Worm (Caenorhabditis elegans) whole organism, L4 larva: ENCODE results near the gene unc-130.

ENCODE experiments used
- D1046.2 ChIP-seq: fragments of 200-800 bp; sonication (Bioruptor generic); IDR thresholded peaks from 2 replicates; pipeline ENCODE4 v1.3.6; 2022; ENCODE audit warnings: missing genetic modification characterization, missing compliant biosample characterization
- F26F4.8 ChIP-seq: fragments of 200-800 bp; sonication (Bioruptor generic); conservative IDR thresholded peaks from 2 replicates; pipeline ENCODE4 v1.3.6; 2022; ENCODE audit warnings: missing genetic modification characterization, missing compliant biosample characterization
- F44E2.7 ChIP-seq: fragments of 200-800 bp; sonication (Bioruptor generic); IDR thresholded peaks from 2 replicates; pipeline ENCODE4 v2.1.2; 2022; ENCODE audit warnings: missing genetic modification characterization, missing compliant biosample characterization
- F49E8.2 ChIP-seq: sonication (generic microtip); optimal IDR thresholded peaks from 2 replicates; lab custom pipeline; 2016; ENCODE audit warnings: missing compliant biosample characterization, mild to moderate bottlenecking, missing genetic modification characterization, borderline replicate concordance
- R02D3.7 ChIP-seq: fragments of 150-350 bp; sonication (generic microtip); optimal IDR thresholded peaks from 3 replicates; lab custom pipeline; 2014; ENCODE audit warnings: missing biosample characterization, missing genetic modification characterization
- Y48G9A.11 ChIP-seq: fragments of 200-800 bp; sonication (Bioruptor generic); IDR thresholded peaks from 2 replicates; pipeline ENCODE4 v1.3.6; 2022; ENCODE audit warnings: missing genetic modification reagents, missing genetic modification characterization, missing compliant biosample characterization
- ama-1 ChIP-seq: fragments of 150-350 bp; optimal IDR thresholded peaks from 2 replicates; lab custom pipeline; 2014; ENCODE audit warnings: inconsistent platforms, mixed read lengths
- ceh-28 ChIP-seq: fragments of 150-350 bp; optimal IDR thresholded peaks from 2 replicates; lab custom pipeline; 2014; ENCODE audit warnings: missing biosample characterization, missing genetic modification reagents, missing genetic modification characterization
- cey-2 ChIP-seq: sonication (generic microtip); optimal IDR thresholded peaks from 3 replicates; lab custom pipeline; 2017; ENCODE audit warnings: missing genetic modification characterization, mild to moderate bottlenecking, missing compliant biosample characterization, antibody characterized with exemption, borderline replicate concordance; ENCODE audit not compliant: insufficient read depth
- daf-16 ChIP-seq, 3 experiments: sonication (generic microtip); optimal IDR thresholded peaks; 2 replicates each; lab custom pipeline; 2016 to 2017; ENCODE audit warnings: missing genetic modification characterization in 3 of 3, missing genetic modification reagents in 3 of 3, mild to moderate bottlenecking in 2 of 3, missing compliant biosample characterization in 2 of 3, missing biosample characterization in 1 of 3, moderate library complexity in 1 of 3
- dmd-6 ChIP-seq: fragments of 200-800 bp; sonication (Bioruptor generic); IDR thresholded peaks from 2 replicates; pipeline ENCODE4 v1.3.6; 2022; ENCODE audit warnings: missing genetic modification reagents, missing genetic modification characterization, missing compliant biosample characterization
- duxl-1 ChIP-seq: sonication (generic microtip); optimal IDR thresholded peaks from 2 replicates; lab custom pipeline; 2016; ENCODE audit warnings: mild to moderate bottlenecking, missing genetic modification characterization, moderate library complexity, missing compliant biosample characterization; ENCODE audit not compliant: poor library complexity
- egl-43 ChIP-seq: fragments of 200-800 bp; sonication (Bioruptor generic); IDR thresholded peaks from 2 replicates; pipeline ENCODE4 v1.3.6; 2022; ENCODE audit warnings: missing genetic modification reagents, missing genetic modification characterization, missing compliant biosample characterization
- lim-7 ChIP-seq: fragments of 200-800 bp; sonication (Bioruptor generic); IDR thresholded peaks from 2 replicates; pipeline ENCODE4 v1.3.6; 2022; ENCODE audit warnings: missing genetic modification characterization, missing compliant biosample characterization
- lin-39 ChIP-seq: fragments of 150-350 bp; optimal IDR thresholded peaks from 2 replicates; lab custom pipeline; 2014; ENCODE audit warnings: missing biosample characterization, missing genetic modification reagents, missing genetic modification characterization
- lsy-2 ChIP-seq, 2 experiments: fragments of 150-350 bp in 1 of 2; sonication (generic microtip) in 1 of 2; optimal IDR thresholded peaks; 2 replicates each; lab custom pipeline; 2014 to 2017; ENCODE audit warnings: missing biosample characterization in 2 of 2, missing genetic modification characterization in 2 of 2
- madf-9 ChIP-seq: fragments of 200-800 bp; sonication (Bioruptor generic); conservative IDR thresholded peaks from 2 replicates; pipeline ENCODE4 v1.3.6; 2022; ENCODE audit warnings: missing genetic modification reagents, missing genetic modification characterization, missing compliant biosample characterization
- nhr-102 ChIP-seq: sonication (generic microtip); optimal IDR thresholded peaks from 2 replicates; lab custom pipeline; 2016; ENCODE audit warnings: mild to moderate bottlenecking, missing genetic modification characterization, moderate library complexity, missing compliant biosample characterization
- nhr-28 ChIP-seq: fragments of 150-350 bp; optimal IDR thresholded peaks from 2 replicates; lab custom pipeline; 2014; ENCODE audit warnings: missing biosample characterization, missing genetic modification characterization
- nhr-77 ChIP-seq: fragments of 150-350 bp; optimal IDR thresholded peaks from 2 replicates; lab custom pipeline; 2014; ENCODE audit warnings: missing biosample characterization, missing genetic modification characterization
- pha-4 ChIP-seq, 2 experiments: fragments of 150-350 bp in 1 of 2; fragments of 200-800 bp in 1 of 2; sonication (Bioruptor generic) in 1 of 2; IDR thresholded peaks in 1 of 2; optimal IDR thresholded peaks in 1 of 2; 2 replicates each; pipeline versions ENCODE4 v1.3.6 to Lab custom; 2014 to 2022; ENCODE audit warnings: missing genetic modification characterization in 2 of 2, missing genetic modification reagents in 2 of 2, missing biosample characterization in 1 of 2, missing compliant biosample characterization in 1 of 2
- php-3 ChIP-seq: fragments of 200-800 bp; sonication (Bioruptor generic); IDR thresholded peaks from 2 replicates; pipeline ENCODE4 v1.3.6; 2022; ENCODE audit warnings: missing genetic modification reagents, missing genetic modification characterization, missing compliant biosample characterization
- pqm-1 ChIP-seq: sonication (generic microtip); optimal IDR thresholded peaks from 2 replicates; lab custom pipeline; 2017; ENCODE audit warnings: missing biosample characterization, missing genetic modification characterization
- saeg-2 ChIP-seq: fragments of 200-800 bp; sonication (Bioruptor generic); IDR thresholded peaks from 2 replicates; pipeline ENCODE4 v1.3.6; 2022; ENCODE audit warnings: missing genetic modification reagents, missing genetic modification characterization, missing compliant biosample characterization
- sdz-12 ChIP-seq: fragments of 200-800 bp; sonication (Bioruptor generic); optimal IDR thresholded peaks from 2 replicates; lab custom pipeline; 2018; ENCODE audit warnings: mild to moderate bottlenecking, missing genetic modification characterization, missing compliant biosample characterization
- set-16 ChIP-seq: fragments of 200-800 bp; sonication (Bioruptor generic); IDR thresholded peaks from 2 replicates; pipeline ENCODE4 v1.3.6; 2022; ENCODE audit warnings: missing genetic modification reagents, missing genetic modification characterization, missing compliant biosample characterization
- snpc-1.2 ChIP-seq: fragments of 200-800 bp; sonication (Bioruptor generic); IDR thresholded peaks from 2 replicates; pipeline ENCODE4 v1.3.6; 2022; ENCODE audit warnings: missing genetic modification reagents, missing genetic modification characterization, missing compliant biosample characterization
- spr-1 ChIP-seq: sonication (generic microtip); optimal IDR thresholded peaks from 2 replicates; lab custom pipeline; 2016; ENCODE audit warnings: mild to moderate bottlenecking, missing genetic modification characterization, missing compliant biosample characterization
- unc-39 ChIP-seq: sonication (generic microtip); optimal IDR thresholded peaks from 2 replicates; lab custom pipeline; 2017; ENCODE audit warnings: missing biosample characterization, missing genetic modification characterization
- unc-62 ChIP-seq, 3 experiments: fragments of 150-350 bp in 1 of 3; sonication (generic microtip); optimal IDR thresholded peaks in 2 of 3; peaks in 1 of 3; 1 replicate in 1 of 3; 2 replicates in 2 of 3; lab custom pipeline; 2014 to 2017; ENCODE audit warnings: missing biosample characterization in 3 of 3, missing genetic modification characterization in 3 of 3, missing genetic modification reagents in 3 of 3, missing genotype in 1 of 3
- zfp-2 ChIP-seq: sonication (generic microtip); optimal IDR thresholded peaks from 2 replicates; lab custom pipeline; 2016; ENCODE audit warnings: mild to moderate bottlenecking, missing genetic modification characterization, missing compliant biosample characterization
- zfp-3 ChIP-seq: fragments of 200-800 bp; sonication (Bioruptor generic); conservative IDR thresholded peaks from 2 replicates; pipeline ENCODE4 v1.3.6; 2022; ENCODE audit warnings: missing genetic modification reagents, missing genetic modification characterization, missing compliant biosample characterization
- zip-11 ChIP-seq: fragments of 200-800 bp; sonication (Bioruptor generic); IDR thresholded peaks from 2 replicates; pipeline ENCODE4 v1.3.6; 2022; ENCODE audit warnings: missing genetic modification characterization, missing compliant biosample characterization

The unc-130 gene

ce11 chrII:11276879-11277278 is 4.9 kb upstream of the unc-130 start:
- TF ChIP-seq unc-39 (no peak), unc-62 (GFP tag; optimal IDR thresholded peaks at IDR 0.05 in 1 of 2; lab: Kevin White, UChicago) (peak in 1 of 2 experiments; percentile 1), unc-62 (tag; optimal IDR thresholded peaks at IDR 0.05; lab: Kevin White, UChicago) (no peak)

DNA sequence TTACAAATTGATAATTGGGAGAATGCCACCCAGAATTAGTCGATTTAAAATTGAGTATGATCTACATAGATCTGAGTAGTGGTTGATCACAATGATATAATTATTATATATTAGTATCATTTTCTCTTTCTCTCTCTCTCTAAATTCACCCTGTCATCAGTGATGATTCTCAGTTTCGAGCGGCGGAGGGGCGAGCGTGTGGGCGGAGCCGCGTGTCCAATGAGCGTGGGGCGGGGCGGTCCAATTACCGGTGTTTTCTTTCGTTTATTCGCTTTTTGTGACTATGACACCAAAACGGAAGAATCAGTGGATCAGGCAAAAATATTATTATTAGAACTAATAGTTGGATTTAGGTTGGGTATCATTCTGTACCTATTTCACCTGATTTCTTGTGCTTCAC is 1.8 kb upstream of the unc-130 start:
- TF ChIP-seq ceh-28 (no peak), set-16 (GFP tag; lab: Robert Waterston, UW) (0 out of 2 replicates have a peak, but pooled peaks have one; percentile 11)

ce11 chrII:11281177-11281576 is 589 bp upstream of the unc-130 start:
- TF ChIP-seq D1046.2 (GFP tag; lab: Robert Waterston, UW) (no peak), ama-1 (no peak), zip-11 (no peak), snpc-1.2 (GFP tag; lab: Robert Waterston, UW) (no peak), dmd-6 (no peak)
- TF ChIP-seq, all 104 proteins: peak for 0

DNA sequence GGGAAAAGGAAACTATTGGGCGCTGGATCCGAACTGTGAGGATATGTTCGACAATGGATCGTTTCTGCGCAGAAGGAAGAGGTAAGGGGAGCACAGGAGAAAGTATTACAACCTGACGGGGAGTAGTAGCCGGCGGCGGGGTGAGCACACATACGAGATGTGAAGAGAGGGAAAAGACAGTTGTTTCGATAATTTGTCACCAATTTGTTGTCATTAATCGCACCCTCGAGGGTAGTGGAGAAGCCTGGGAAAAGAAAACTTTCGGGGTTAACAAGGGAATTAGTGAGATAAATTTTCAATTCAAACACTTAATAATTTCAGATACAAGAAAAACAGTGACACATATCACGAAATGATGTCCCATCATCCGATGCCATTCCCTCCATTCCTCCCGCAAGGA is 1.2 kb downstream of the unc-130 start:
- no peak for TF ChIP-seq zip-11
- TF ChIP-seq cey-2 (tag; lab: Kevin White, UChicago), result no peak
- no peak for TF ChIP-seq nhr-77 (tag; lab: Kevin White, UChicago)
- no peak for TF ChIP-seq sdz-12 (GFP tag; lab: Kevin White, UChicago)
- TF ChIP-seq lim-7, result no peak
- TF ChIP-seq spr-1, result no peak
- no peak for TF ChIP-seq pha-4 (GFP tag; IDR thresholded peaks at IDR 0.05; lab: Robert Waterston, UW)
- TF ChIP-seq pha-4 (tag; optimal IDR thresholded peaks at IDR 0.05; lab: Kevin White, UChicago), result no peak
- no peak for TF ChIP-seq F26F4.8
- no peak for TF ChIP-seq daf-16 (GFP tag; optimal IDR thresholded peaks at IDR 0.05; lab: Kevin White, UChicago)
- no peak for TF ChIP-seq daf-16 (tag; optimal IDR thresholded peaks at IDR 0.05; lab: Kevin White, UChicago)
- TF ChIP-seq, all 104 proteins: peak for 0

ce11 chrII:11283803-11284202 is 2.0 kb downstream of the unc-130 start:
- no peak for TF ChIP-seq R02D3.7
- TF ChIP-seq php-3, result no peak
- no peak for TF ChIP-seq F44E2.7
- TF ChIP-seq daf-16 (GFP tag; optimal IDR thresholded peaks at IDR 0.05; lab: Kevin White, UChicago), result no peak
- TF ChIP-seq daf-16 (tag; optimal IDR thresholded peaks at IDR 0.05; lab: Kevin White, UChicago), result peak; percentile 29
- peak; percentile 71 for TF ChIP-seq pqm-1 (tag; lab: Kevin White, UChicago)
- TF ChIP-seq zfp-2 (tag; lab: Kevin White, UChicago), result no peak
- TF ChIP-seq nhr-28 (tag; lab: Kevin White, UChicago), result peak; percentile 6
- TF ChIP-seq egl-43, result no peak

ce11 chrII:11284701-11285100 is 2.9 kb downstream of the unc-130 start:
- no peak for TF ChIP-seq sdz-12 (GFP tag; lab: Kevin White, UChicago)
- TF ChIP-seq F49E8.2 (tag; lab: Kevin White, UChicago), result no peak
- TF ChIP-seq Y48G9A.11 (GFP tag; lab: Robert Waterston, UW), result no peak
- TF ChIP-seq saeg-2, result no peak
- no peak for TF ChIP-seq zfp-3
- no peak for TF ChIP-seq dmd-6
- TF ChIP-seq lin-39 (tag; lab: Kevin White, UChicago), result no peak
- TF ChIP-seq lsy-2 (tag; optimal IDR thresholded peaks at IDR 0.05; lab: Kevin White, UChicago), result no peak
- no peak for TF ChIP-seq nhr-102 (tag; lab: Kevin White, UChicago)
- TF ChIP-seq duxl-1, result no peak
- no peak for TF ChIP-seq madf-9 (GFP tag; lab: Robert Waterston, UW)
